Worm (Caenorhabditis elegans) whole organism, mixed stage, embryonic: ENCODE data around the gene fbxb-52.

ENCODE experiments used
- ceh-83 ChIP-seq: fragments of 200-800 bp; sonication (Bioruptor generic); optimal IDR thresholded peaks from 2 replicates; lab custom pipeline; 2018; ENCODE audit warnings: mild to moderate bottlenecking, missing genetic modification characterization, missing compliant biosample characterization
- ces-1 ChIP-seq: fragments of 150-350 bp; optimal IDR thresholded peaks from 2 replicates; lab custom pipeline; 2014; ENCODE audit warnings: missing biosample characterization, missing genetic modification reagents, missing genetic modification characterization
- lin-13 ChIP-seq: fragments of 150-350 bp; optimal IDR thresholded peaks from 2 replicates; lab custom pipeline; 2014; ENCODE audit warnings: missing biosample characterization, missing genetic modification characterization
- lsy-2 ChIP-seq: fragments of 150-350 bp; optimal IDR thresholded peaks from 2 replicates; lab custom pipeline; 2014; ENCODE audit warnings: missing biosample characterization, missing genetic modification characterization
- mab-5 ChIP-seq: fragments of 150-350 bp; optimal IDR thresholded peaks from 2 replicates; lab custom pipeline; 2014; ENCODE audit warnings: missing biosample characterization, missing genetic modification characterization
- mls-2 ChIP-seq: sonication (generic microtip); optimal IDR thresholded peaks from 2 replicates; lab custom pipeline; 2016; ENCODE audit warnings: mild to moderate bottlenecking, missing genetic modification characterization, moderate library complexity, missing compliant biosample characterization
- nhr-12 ChIP-seq: fragments of 150-350 bp; optimal IDR thresholded peaks from 2 replicates; lab custom pipeline; 2014; ENCODE audit warnings: missing biosample characterization, missing genetic modification characterization
- nhr-237 ChIP-seq: fragments of 150-350 bp; optimal IDR thresholded peaks from 2 replicates; lab custom pipeline; 2014; ENCODE audit warnings: missing biosample characterization, missing genetic modification characterization
- snpc-4 ChIP-seq: fragments of 150-350 bp; optimal IDR thresholded peaks from 2 replicates; lab custom pipeline; 2014; ENCODE audit warnings: missing biosample characterization, missing genetic modification characterization
- unc-39 ChIP-seq: fragments of 150-350 bp; optimal IDR thresholded peaks from 2 replicates; lab custom pipeline; 2014; ENCODE audit warnings: missing biosample characterization, missing genetic modification characterization
- unc-62 ChIP-seq: fragments of 150-350 bp; optimal IDR thresholded peaks from 2 replicates; lab custom pipeline; 2014; ENCODE audit warnings: missing biosample characterization, missing genetic modification reagents, missing genetic modification characterization

DNA sequence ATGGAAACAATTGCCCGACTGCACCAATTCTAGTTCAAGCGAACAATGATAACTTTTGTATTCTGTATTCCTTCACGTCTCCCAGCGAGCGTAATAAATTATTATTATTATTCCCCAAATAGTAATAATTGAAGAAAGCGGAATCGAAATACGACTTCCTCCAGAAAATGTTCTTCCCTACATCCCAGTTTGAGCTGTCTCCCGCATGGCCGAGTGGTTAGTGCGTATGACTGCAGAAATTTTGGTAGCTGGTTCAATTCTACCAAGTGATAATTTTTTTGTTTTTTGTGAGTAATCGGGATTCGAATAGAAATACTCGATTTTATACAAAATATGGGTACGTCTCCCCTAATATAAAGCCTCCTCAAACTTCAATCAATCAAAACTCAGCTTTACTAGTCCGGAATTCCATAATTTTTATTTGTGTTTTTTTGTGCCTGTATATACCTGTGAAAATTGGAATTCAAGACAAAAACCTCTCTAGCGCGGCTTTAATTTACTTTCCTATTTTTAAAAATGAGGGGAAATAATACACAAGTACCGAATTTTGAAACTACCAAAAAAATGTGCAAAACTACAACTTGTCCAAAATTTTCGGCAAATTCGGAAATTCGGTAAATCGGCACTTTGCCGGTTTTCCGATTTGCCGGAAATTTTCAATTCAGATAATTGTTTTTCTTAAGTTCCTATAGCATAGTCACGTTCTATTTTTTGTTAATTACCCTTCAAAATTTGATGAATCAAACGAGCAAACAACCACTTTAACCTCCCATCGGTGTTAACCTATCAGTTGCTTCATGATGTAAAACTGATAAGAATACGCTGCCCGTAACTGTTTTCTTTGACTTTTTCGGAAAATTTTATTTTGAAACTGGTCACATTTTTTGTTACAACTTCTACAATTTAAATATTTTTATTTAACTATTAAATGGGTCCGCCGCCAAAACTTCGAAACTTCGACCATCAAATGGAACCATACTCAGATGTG lies 47.0 kb upstream of the fbxb-52 start, which contains the start of gene bath-46:
- no peak for TF ChIP-seq nhr-12 (tag; lab: Kevin White, UChicago)
- no peak for TF ChIP-seq lin-13 (tag; lab: Kevin White, UChicago)
- no peak for TF ChIP-seq lsy-2 (tag; lab: Kevin White, UChicago)
- no peak for TF ChIP-seq mab-5 (tag; lab: Kevin White, UChicago)
- TF ChIP-seq unc-39 (tag; lab: Kevin White, UChicago) = no peak
- no peak for TF ChIP-seq snpc-4
- TF ChIP-seq nhr-237 (tag; lab: Kevin White, UChicago) = no peak
- TF ChIP-seq ces-1 (GFP tag; lab: Kevin White, UChicago) = no peak
- no peak for TF ChIP-seq unc-62
- TF ChIP-seq mls-2 = no peak
- no peak for TF ChIP-seq ceh-83 (GFP tag; lab: Kevin White, UChicago)
